Fruit fly (Drosophila melanogaster) whole organism, embryonic: ENCODE measurements around the gene Cbl.

Source experiments
- Aef1 ChIP-seq: fragments of 200-800 bp; sonication (Bioruptor generic); IDR thresholded peaks from 3 replicates; pipeline ENCODE4 v1.3.6; 2022; ENCODE audit warnings: missing biosample characterization, missing genetic modification characterization
- Antp ChIP-seq: fragments of 200-800 bp; sonication (Bioruptor generic); optimal IDR thresholded peaks from 3 replicates; lab custom pipeline; 2016; ENCODE audit warnings: missing biosample characterization, missing genetic modification characterization
- CG10565 ChIP-seq: fragments of 200-800 bp; sonication (Bioruptor generic); optimal IDR thresholded peaks from 3 replicates; lab custom pipeline; 2016; ENCODE audit warnings: missing biosample characterization, mild to moderate bottlenecking, missing genetic modification characterization
- CG10654 ChIP-seq: fragments of 200-800 bp; sonication (Bioruptor generic); optimal IDR thresholded peaks from 2 replicates; lab custom pipeline; 2016; ENCODE audit warnings: missing biosample characterization, missing genetic modification characterization
- CG11093 ChIP-seq: fragments of 200-800 bp; sonication (Bioruptor generic); IDR thresholded peaks from 3 replicates; pipeline ENCODE4 v1.3.6; 2022; ENCODE audit warnings: missing biosample characterization, missing genetic modification characterization
- CG11456 ChIP-seq: fragments of 200-800 bp; sonication (Bioruptor generic); IDR thresholded peaks from 3 replicates; pipeline ENCODE4 v1.3.6; 2022; ENCODE audit warnings: missing biosample characterization, missing genetic modification characterization
- CG11560 ChIP-seq: fragments of 200-800 bp; sonication (Bioruptor generic); IDR thresholded peaks from 3 replicates; pipeline ENCODE4 v1.3.6; 2022; ENCODE audit warnings: missing biosample characterization, missing genetic modification characterization
- CG14441 ChIP-seq: fragments of 200-800 bp; sonication (Bioruptor generic); IDR thresholded peaks from 2 replicates; pipeline ENCODE4 v1.3.6; 2022; ENCODE audit warnings: missing biosample characterization, missing genetic modification characterization
- CG15601 ChIP-seq: fragments of 200-800 bp; sonication (Bioruptor generic); optimal IDR thresholded peaks from 3 replicates; lab custom pipeline; 2019; ENCODE audit warnings: missing biosample characterization, mild to moderate bottlenecking, missing genetic modification characterization, moderate library complexity
- CG1603 ChIP-seq: fragments of 200-800 bp; sonication (Bioruptor generic); optimal IDR thresholded peaks from 2 replicates; lab custom pipeline; 2019; ENCODE audit warnings: missing biosample characterization, mild to moderate bottlenecking, missing genetic modification characterization, moderate library complexity
- CG1647 ChIP-seq: fragments of 200-800 bp; sonication (Bioruptor generic); optimal IDR thresholded peaks from 3 replicates; lab custom pipeline; 2016; ENCODE audit warnings: missing biosample characterization, missing genetic modification characterization
- CG16863 ChIP-seq: fragments of 200-800 bp; sonication (Bioruptor generic); optimal IDR thresholded peaks from 3 replicates; lab custom pipeline; 2016; ENCODE audit warnings: missing biosample characterization, missing genetic modification characterization
- CG17385 ChIP-seq: fragments of 200-800 bp; sonication (Bioruptor generic); optimal IDR thresholded peaks from 3 replicates; lab custom pipeline; 2018; ENCODE audit warnings: missing biosample characterization, mild to moderate bottlenecking, missing genetic modification characterization
- CG2120 ChIP-seq: fragments of 200-800 bp; sonication (Bioruptor generic); optimal IDR thresholded peaks from 3 replicates; lab custom pipeline; 2016; ENCODE audit warnings: missing biosample characterization, missing genetic modification characterization
- CG2712 ChIP-seq: fragments of 200-800 bp; optimal IDR thresholded peaks from 3 replicates; lab custom pipeline; 2019; ENCODE audit warnings: missing biosample characterization, mild to moderate bottlenecking, missing genetic modification characterization, moderate library complexity
- CG33213 ChIP-seq: fragments of 200-800 bp; sonication (Bioruptor generic); optimal IDR thresholded peaks from 3 replicates; lab custom pipeline; 2016; ENCODE audit warnings: missing biosample characterization, missing genetic modification characterization
- CG34422 ChIP-seq: fragments of 200-800 bp; sonication (Bioruptor generic); IDR thresholded peaks from 3 replicates; pipeline ENCODE4 v1.3.6; 2022; ENCODE audit warnings: missing biosample characterization, missing genetic modification characterization
- CG3847 ChIP-seq: fragments of 200-800 bp; sonication (Bioruptor generic); IDR thresholded peaks from 2 replicates; pipeline ENCODE4 v1.3.6; 2022; ENCODE audit warnings: missing biosample characterization, missing genetic modification characterization
- CG4404 ChIP-seq: fragments of 200-800 bp; sonication (Bioruptor generic); IDR thresholded peaks from 2 replicates; pipeline ENCODE4 v1.3.6; 2022; ENCODE audit warnings: missing biosample characterization, missing genetic modification characterization
- CG6689 ChIP-seq: fragments of 200-800 bp; sonication (Bioruptor generic); IDR thresholded peaks from 2 replicates; pipeline ENCODE4 v1.3.6; 2022; ENCODE audit warnings: missing biosample characterization, missing genetic modification characterization
- CG7786 ChIP-seq: fragments of 200-800 bp; sonication (Bioruptor generic); optimal IDR thresholded peaks from 2 replicates; lab custom pipeline; 2016; ENCODE audit warnings: missing biosample characterization, missing genetic modification characterization
- CG8388 ChIP-seq: fragments of 200-800 bp; sonication (Bioruptor generic); optimal IDR thresholded peaks from 2 replicates; lab custom pipeline; 2019; ENCODE audit warnings: missing biosample characterization, mild to moderate bottlenecking, missing genetic modification characterization, moderate library complexity
- CG9797 ChIP-seq: fragments of 200-800 bp; sonication (Bioruptor generic); optimal IDR thresholded peaks from 3 replicates; lab custom pipeline; 2018; ENCODE audit warnings: missing biosample characterization, mild to moderate bottlenecking, missing genetic modification characterization
- CG9932 ChIP-seq: fragments of 200-800 bp; sonication (Bioruptor generic); IDR thresholded peaks from 2 replicates; pipeline ENCODE4 v1.3.6; 2022; ENCODE audit warnings: missing biosample characterization, missing genetic modification characterization
- E2f2 ChIP-seq: fragments of 200-800 bp; sonication (Bioruptor generic); IDR thresholded peaks from 2 replicates; pipeline ENCODE4 v1.3.6; 2022; ENCODE audit warnings: missing biosample characterization, missing genetic modification characterization
- H2.0 ChIP-seq: fragments of 200-800 bp; sonication (Bioruptor generic); IDR thresholded peaks from 2 replicates; pipeline ENCODE4 v1.3.6; 2022; ENCODE audit warnings: missing biosample characterization, missing genetic modification characterization
- HLH4C ChIP-seq: fragments of 200-800 bp; sonication (Bioruptor generic); IDR thresholded peaks from 3 replicates; pipeline ENCODE4 v1.3.6; 2022; ENCODE audit warnings: missing biosample characterization, missing genetic modification characterization; ENCODE audit not compliant: partially characterized antibody
- Hr3 ChIP-seq: fragments of 200-800 bp; sonication (Bioruptor generic); optimal IDR thresholded peaks from 3 replicates; lab custom pipeline; 2016; ENCODE audit warnings: missing biosample characterization, missing genetic modification characterization
- Mad ChIP-seq: fragments of 200-800 bp; sonication (Bioruptor generic); optimal IDR thresholded peaks from 2 replicates; lab custom pipeline; 2016; ENCODE audit warnings: missing biosample characterization, missing genetic modification characterization
- Med ChIP-seq: fragments of 200-800 bp; sonication (Bioruptor generic); peaks from one replicate; lab custom pipeline; 2016; ENCODE audit warnings: missing biosample characterization, missing genetic modification characterization, mild to moderate bottlenecking, inconsistent platforms, moderate library complexity
- NFAT ChIP-seq: fragments of 200-800 bp; sonication (Bioruptor generic); IDR thresholded peaks from 2 replicates; pipeline ENCODE4 v1.3.6; 2022; ENCODE audit warnings: missing biosample characterization, missing genetic modification characterization
- Neu2 ChIP-seq: fragments of 200-800 bp; sonication (Bioruptor generic); optimal IDR thresholded peaks from 3 replicates; lab custom pipeline; 2016; ENCODE audit warnings: missing biosample characterization, missing genetic modification characterization, borderline replicate concordance
- ase ChIP-seq: fragments of 200-800 bp; sonication (Bioruptor generic); IDR thresholded peaks from 3 replicates; pipeline ENCODE4 v1.3.6; 2022; ENCODE audit warnings: missing biosample characterization, missing genetic modification characterization
- bbx ChIP-seq: fragments of 200-800 bp; sonication (Bioruptor generic); IDR thresholded peaks from 2 replicates; pipeline ENCODE4 v1.3.6; 2022; ENCODE audit warnings: missing biosample characterization, missing genetic modification characterization; ENCODE audit not compliant: partially characterized antibody
- cg ChIP-seq: fragments of 200-800 bp; sonication (Bioruptor generic); optimal IDR thresholded peaks from 3 replicates; lab custom pipeline; 2019; ENCODE audit warnings: missing biosample characterization, mild to moderate bottlenecking, missing genetic modification characterization, moderate library complexity
- chif ChIP-seq, 2 experiments: fragments of 200-800 bp; sonication (Bioruptor generic); optimal IDR thresholded peaks; 3 replicates each; lab custom pipeline; 2016; ENCODE audit warnings: missing biosample characterization in 2 of 2, missing genetic modification characterization in 2 of 2
- ci ChIP-seq: fragments of 200-800 bp; sonication (Bioruptor generic); IDR thresholded peaks from 3 replicates; pipeline ENCODE4 v1.3.6; 2022; ENCODE audit warnings: missing biosample characterization, missing genetic modification characterization
- dan ChIP-seq: fragments of 200-800 bp; sonication (Bioruptor generic); IDR thresholded peaks from 2 replicates; pipeline ENCODE4 v1.3.6; 2022; ENCODE audit warnings: missing biosample characterization, missing genetic modification characterization
- dati ChIP-seq: fragments of 200-800 bp; sonication (Bioruptor generic); IDR thresholded peaks from 2 replicates; pipeline ENCODE4 v1.3.6; 2022; ENCODE audit warnings: missing biosample characterization, missing genetic modification characterization
- disco-r ChIP-seq: fragments of 200-800 bp; sonication (Bioruptor generic); optimal IDR thresholded peaks from 2 replicates; lab custom pipeline; 2016; ENCODE audit warnings: missing biosample characterization, missing genetic modification characterization
- eyg ChIP-seq: fragments of 200-800 bp; sonication (Bioruptor generic); optimal IDR thresholded peaks from 3 replicates; lab custom pipeline; 2016; ENCODE audit warnings: missing biosample characterization, missing genetic modification characterization
- fd96Cb ChIP-seq: fragments of 200-800 bp; sonication (Bioruptor generic); optimal IDR thresholded peaks from 2 replicates; lab custom pipeline; 2018; ENCODE audit warnings: missing biosample characterization, mild to moderate bottlenecking, missing genetic modification characterization, moderate library complexity
- gt ChIP-seq: fragments of 200-800 bp; sonication (Bioruptor generic); IDR thresholded peaks from 2 replicates; pipeline ENCODE4 v1.3.6; 2022; ENCODE audit warnings: missing biosample characterization, missing genetic modification characterization
- lilli ChIP-seq: fragments of 200-800 bp; sonication (Bioruptor generic); optimal IDR thresholded peaks from 3 replicates; lab custom pipeline; 2016; ENCODE audit warnings: missing biosample characterization, missing genetic modification characterization
- otp ChIP-seq: fragments of 200-800 bp; sonication (Bioruptor generic); IDR thresholded peaks from 3 replicates; pipeline ENCODE4, ENCODE4 v1.3.6; 2022; ENCODE audit warnings: missing biosample characterization, missing genetic modification characterization
- prd ChIP-seq, 3 experiments: fragments of >200 bp in 2 of 3; fragments of 200-800 bp in 1 of 3; sonication (Bioruptor generic) in 1 of 3; optimal IDR thresholded peaks in 2 of 3; IDR thresholded peaks in 1 of 3; 2 replicates in 2 of 3; 3 replicates in 1 of 3; pipeline versions ENCODE4 v1.3.6 to Lab custom; 2017 to 2022; ENCODE audit warnings: missing biosample characterization in 1 of 3, missing genetic modification characterization in 1 of 3
- psq ChIP-seq: fragments of 200-800 bp; sonication (Bioruptor generic); optimal IDR thresholded peaks from 2 replicates; lab custom pipeline; 2017; ENCODE audit warnings: missing biosample characterization, missing genetic modification characterization
- sens ChIP-seq: fragments of 200-800 bp; sonication (Bioruptor generic); peaks from one replicate; lab custom pipeline; 2016; ENCODE audit warnings: missing biosample characterization, missing genetic modification characterization
- slbo ChIP-seq: fragments of 200-800 bp; sonication (Bioruptor generic); IDR thresholded peaks from 2 replicates; pipeline ENCODE4 v1.3.6; 2022; ENCODE audit warnings: missing biosample characterization, missing genetic modification characterization
- tin ChIP-seq: fragments of 200-800 bp; sonication (Bioruptor generic); optimal IDR thresholded peaks from 3 replicates; lab custom pipeline; 2016; ENCODE audit warnings: missing biosample characterization, missing genetic modification characterization

Cbl gene

dm6 chr3L:8398763-8399445 lies 25.9 kb upstream of the Cbl start:
- peak; percentile 50; the same call in 1 of the 3 replicates for TF ChIP-seq HLH4C (GFP tag; lab: Robert Waterston, UW)
- TF ChIP-seq CG2712 = peak; percentile 45
- no peak for TF ChIP-seq gt (GFP tag; lab: Robert Waterston, UW)
- peak; percentile 35 for TF ChIP-seq CG17385 (GFP tag; lab: Kevin White, UChicago)
- peak; percentile 86 for TF ChIP-seq Med (GFP tag; lab: Kevin White, UChicago)
- no peak for TF ChIP-seq cg (GFP tag; lab: Kevin White, UChicago)
- TF ChIP-seq CG34422 (GFP tag; lab: Robert Waterston, UW) = 0 out of 3 replicates have a peak, but pooled peaks have one; percentile 9
- TF ChIP-seq tin (GFP tag; lab: Kevin White, UChicago) = peak; percentile 14
- TF ChIP-seq ase (GFP tag; lab: Robert Waterston, UW) = 0 out of 3 replicates have a peak, but pooled peaks have one; percentile 21
- no peak for TF ChIP-seq CG9932 (GFP tag; lab: Robert Waterston, UW)
- TF ChIP-seq E2f2 = 0 out of 2 replicates have a peak, but pooled peaks have one; percentile 7
- 0 out of 3 replicates have a peak, but pooled peaks have one; percentile 36 for TF ChIP-seq otp (GFP tag; lab: Robert Waterston, UW)
- TF ChIP-seq CG14441 (GFP tag; lab: Robert Waterston, UW) = peak; percentile 68
- peak; percentile 45; the same call in 1 of the 2 replicates for TF ChIP-seq CG6689
- 0 out of 3 replicates have a peak, but pooled peaks have one; percentile 16 for TF ChIP-seq Aef1 (GFP tag; lab: Robert Waterston, UW)
- TF ChIP-seq H2.0 (GFP tag; lab: Robert Waterston, UW) = peak; percentile 21; the same call in 1 of the 2 replicates
- TF ChIP-seq CG2120 (GFP tag; lab: Kevin White, UChicago) = peak; percentile 41
- TF ChIP-seq Neu2 = no peak
- TF ChIP-seq NFAT = no peak
- TF ChIP-seq CG4404 (GFP tag; lab: Robert Waterston, UW) = no peak
- TF ChIP-seq chif (GFP tag; optimal IDR thresholded peaks at IDR 0.05; lab: Kevin White, UChicago) = peak; percentile 14 to 43
- TF ChIP-seq CG8388 (GFP tag; lab: Kevin White, UChicago) = peak; percentile 26
- peak; percentile 83 for TF ChIP-seq sens (GFP tag; lab: Kevin White, UChicago)
- TF ChIP-seq dati = no peak
- TF ChIP-seq lilli (GFP tag; lab: Kevin White, UChicago) = peak; percentile 35
- TF ChIP-seq CG15601 (tag; lab: Kevin White, UChicago) = no peak
- TF ChIP-seq dan = no peak
- no peak for TF ChIP-seq CG11560 (tag; lab: Robert Waterston, UW)
- TF ChIP-seq Antp (GFP tag; lab: Kevin White, UChicago) = peak; percentile 34
- TF ChIP-seq ci (GFP tag; lab: Robert Waterston, UW) = no peak; the same call in 2 of the 3 replicates
- TF ChIP-seq CG11093 (GFP tag; lab: Robert Waterston, UW) = peak; percentile 15; the same call in 1 of the 3 replicates
- no peak for TF ChIP-seq CG16863 (GFP tag; lab: Kevin White, UChicago)
- peak; percentile 14 for TF ChIP-seq Hr3 (GFP tag; lab: Kevin White, UChicago)
- TF ChIP-seq bbx (GFP tag; lab: Robert Waterston, UW) = no peak
- peak; percentile 22 for TF ChIP-seq CG10654 (GFP tag; lab: Kevin White, UChicago)
- TF ChIP-seq CG1603 (tag; lab: Kevin White, UChicago) = peak; percentile 66
- peak; percentile 49 for TF ChIP-seq slbo (GFP tag; lab: Robert Waterston, UW)
- peak; percentile 8 for TF ChIP-seq CG33213 (GFP tag; lab: Kevin White, UChicago)
- peak; percentile 38 for TF ChIP-seq fd96Cb (tag; lab: Kevin White, UChicago)
- TF ChIP-seq CG11456 (GFP tag; lab: Robert Waterston, UW) = peak; percentile 65; the same call in 2 of the 3 replicates
- 0 out of 2 replicates have a peak, but pooled peaks have one; percentile 21 for TF ChIP-seq CG3847
- TF ChIP-seq prd (optimal IDR thresholded peaks at IDR 0.05; lab: Kevin White, UChicago) = no peak
- TF ChIP-seq prd (GFP tag; IDR thresholded peaks at IDR 0.05; lab: Robert Waterston, UW) = peak; percentile 70; the same call in 2 of the 3 replicates
- peak; percentile 16 for TF ChIP-seq eyg (GFP tag; lab: Kevin White, UChicago)
- TF ChIP-seq CG10565 = no peak
- peak; percentile 38 for TF ChIP-seq CG7786
- no peak for TF ChIP-seq psq
- no peak for TF ChIP-seq disco-r (GFP tag; lab: Kevin White, UChicago)
- TF ChIP-seq CG1647 (GFP tag; lab: Kevin White, UChicago) = peak; percentile 5
- no peak for TF ChIP-seq CG9797 (GFP tag; lab: Kevin White, UChicago)
- TF ChIP-seq Mad = peak; percentile 30
